Fruit fly (Drosophila melanogaster) Kc167 (cell line): ENCODE measurements around the gene CG13813.

Experiments used
- Myc ChIP-seq: fragments of >200 bp; optimal IDR thresholded peaks from 2 replicates; lab custom pipeline; 2017; ENCODE audit warnings: missing external identifiers
- Sin3A ChIP-seq: fragments of >200 bp; optimal IDR thresholded peaks from 2 replicates; lab custom pipeline; 2018; ENCODE audit warnings: missing external identifiers
- h ChIP-seq: fragments of >200 bp; optimal IDR thresholded peaks from 3 replicates; lab custom pipeline; 2018; ENCODE audit warnings: missing external identifiers
- insv ChIP-seq: fragments of >200 bp; optimal IDR thresholded peaks from 3 replicates; lab custom pipeline; 2018; ENCODE audit warnings: missing external identifiers
- psq ChIP-seq: fragments of >200 bp; optimal IDR thresholded peaks from 2 replicates; lab custom pipeline; 2017; ENCODE audit warnings: missing external identifiers
- ttk ChIP-seq: sonication (Bioruptor generic); optimal IDR thresholded peaks from 2 replicates; lab custom pipeline; 2017; ENCODE audit warnings: missing external identifiers

DNA sequence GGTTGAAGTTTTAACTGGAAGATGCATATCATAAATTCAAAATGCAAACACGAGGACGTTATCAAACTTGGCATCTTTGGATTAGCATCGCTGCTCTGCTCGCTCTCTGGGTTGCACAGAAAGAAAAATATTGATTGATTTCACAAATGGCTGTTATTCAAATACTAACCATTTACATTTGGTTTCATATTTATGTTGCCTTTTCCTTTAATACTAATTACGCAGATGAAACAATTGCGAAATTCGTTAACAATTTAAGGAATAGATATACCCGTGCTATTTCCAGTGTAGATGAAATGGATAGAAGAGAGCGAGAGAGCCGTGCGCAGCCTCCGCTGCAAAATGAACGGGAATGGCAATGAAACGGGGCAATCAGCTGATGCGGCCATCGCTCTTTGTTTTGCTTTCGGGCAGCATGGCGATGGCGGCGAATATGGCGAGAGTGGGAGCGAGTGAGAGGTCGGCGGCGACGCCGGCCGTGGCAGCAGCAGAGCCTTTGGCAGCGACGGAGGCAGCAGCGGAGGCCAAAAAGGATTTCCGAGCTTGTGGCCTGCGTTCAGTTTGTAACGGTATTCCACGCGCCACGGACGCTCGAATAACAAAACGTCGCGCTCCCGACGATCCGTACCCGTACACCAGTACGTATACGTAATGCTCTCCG, 16.2 kb downstream of the CG13813 start, which contains the start of gene rdgC:
- no peak for TF ChIP-seq ttk
- no peak for TF ChIP-seq Sin3A
- TF ChIP-seq h (lab: Kevin White, UChicago), result no peak
- TF ChIP-seq Myc (lab: Kevin White, UChicago), result no peak
- TF ChIP-seq insv (lab: Kevin White, UChicago), result no peak
- TF ChIP-seq psq (lab: Kevin White, UChicago), result no peak
